Worm (Caenorhabditis elegans): Measurements from ENCODE around the gene F49C12.1.
A peak's percentile ranks its signal among the peaks of the same experiment; 100 is the strongest.

The F49C12.1 gene

DNA sequence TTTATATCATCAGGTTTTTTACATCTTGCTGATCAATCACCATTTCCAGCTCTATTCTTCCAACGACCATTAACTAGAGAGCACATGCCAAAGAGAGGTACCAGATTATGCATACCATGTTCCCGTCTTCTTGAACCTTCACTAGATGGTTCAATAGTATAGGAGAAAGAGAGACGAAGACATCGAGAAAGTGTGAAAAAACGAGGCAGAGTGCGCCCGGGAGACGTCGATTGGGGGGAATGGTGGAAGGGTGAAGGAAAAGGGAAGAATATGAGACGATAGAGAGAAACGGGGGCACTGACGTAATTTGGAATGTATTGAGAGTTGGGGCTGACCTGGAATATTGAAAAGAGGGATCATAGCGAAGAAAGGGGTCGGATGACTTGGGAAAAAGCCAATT lies 28.6 kb downstream of the F49C12.1 start:
- TF ChIP-seq F26F4.8 (GFP tag; conservative IDR thresholded peaks at IDR 0.05) (no peak), zfp-3 (GFP tag; conservative IDR thresholded peaks at IDR 0.05) (no peak), nhr-48 (tag; optimal IDR thresholded peaks at IDR 0.05) (no peak), D1046.2 (GFP tag; IDR thresholded peaks at IDR 0.05) (no peak), lin-1 (GFP tag; IDR thresholded peaks at IDR 0.05) (no peak), snpc-4 (tag; optimal IDR thresholded peaks at IDR 0.05) (no peak), duxl-1 (tag; optimal IDR thresholded peaks at IDR 0.05; ENCODE audit: poor library complexity) (no peak), Y5F2A.4 (GFP tag; optimal IDR thresholded peaks at IDR 0.05) (no peak), mdt-29 (GFP tag; IDR thresholded peaks at IDR 0.05) (no peak), lin-15B (tag; optimal IDR thresholded peaks at IDR 0.05) (no peak), mxl-3 (GFP tag; optimal IDR thresholded peaks at IDR 0.05) (no peak), pqm-1 (tag; optimal IDR thresholded peaks at IDR 0.05) (no peak), F10B5.3 (tag; optimal IDR thresholded peaks at IDR 0.05) (no peak), hlh-30 (tag; optimal IDR thresholded peaks at IDR 0.05; ENCODE audit: insufficient read depth) (no peak), egl-43 (GFP tag; IDR thresholded peaks at IDR 0.05) (no peak), nhr-237 (tag; optimal IDR thresholded peaks at IDR 0.05) (no peak), nhr-102 (tag; optimal IDR thresholded peaks at IDR 0.05) (no peak)

ce11 chrIV:9266464-9266863 lies 29.7 kb downstream of the F49C12.1 start, which contains the start of gene Y11D7A.19:
Gene Y11D7A.19, minus strand, starts transcription at chrIV:9266564.
- no peak for TF ChIP-seq hif-1 (tag; optimal IDR thresholded peaks at IDR 0.05)
- TF ChIP-seq egl-27 (tag; optimal IDR thresholded peaks at IDR 0.05), result no peak
- TF ChIP-seq daf-19 (GFP tag; conservative IDR thresholded peaks at IDR 0.05), result no peak

DNA sequence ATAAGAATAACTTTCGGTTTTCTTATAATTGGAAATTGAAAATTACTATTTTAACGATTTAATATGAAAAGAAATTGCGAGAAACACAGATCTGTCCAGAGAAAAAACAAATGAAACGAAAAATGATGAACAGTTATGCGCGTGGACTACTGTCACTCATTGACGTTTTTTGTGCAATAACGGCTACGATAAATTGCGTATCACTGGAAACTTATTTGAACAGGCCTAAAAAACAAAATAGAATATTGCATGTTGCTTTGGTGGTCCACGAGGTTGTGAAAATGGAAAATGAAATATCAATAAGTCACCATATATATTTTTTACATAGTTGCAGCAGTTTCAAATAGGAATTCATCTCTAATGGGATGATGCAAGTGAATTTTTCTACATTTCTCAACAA lies 31.6 kb downstream of the F49C12.1 start:
- TF ChIP-seq lsy-2 (tag; optimal IDR thresholded peaks at IDR 0.05), result no peak
- no peak for TF ChIP-seq unc-39 (tag; optimal IDR thresholded peaks at IDR 0.05)
- TF ChIP-seq spr-3 (GFP tag; optimal IDR thresholded peaks at IDR 0.05), result no peak
- no peak for TF ChIP-seq rbr-2 (tag; optimal IDR thresholded peaks at IDR 0.05)
- TF ChIP-seq ceh-62 (tag; optimal IDR thresholded peaks at IDR 0.05), result no peak
- no peak for TF ChIP-seq attf-4 (tag; optimal IDR thresholded peaks at IDR 0.05)
- TF ChIP-seq Y48G9A.11 (GFP tag; IDR thresholded peaks at IDR 0.05), result no peak
- no peak for TF ChIP-seq egl-43 (GFP tag; IDR thresholded peaks at IDR 0.05)
- no peak for TF ChIP-seq mdt-29 (GFP tag; IDR thresholded peaks at IDR 0.05)
- no peak for TF ChIP-seq pqm-1 (tag; optimal IDR thresholded peaks at IDR 0.05)
- no peak for TF ChIP-seq F49E8.2 (tag; optimal IDR thresholded peaks at IDR 0.05; ENCODE audit: borderline replicate concordance)

DNA sequence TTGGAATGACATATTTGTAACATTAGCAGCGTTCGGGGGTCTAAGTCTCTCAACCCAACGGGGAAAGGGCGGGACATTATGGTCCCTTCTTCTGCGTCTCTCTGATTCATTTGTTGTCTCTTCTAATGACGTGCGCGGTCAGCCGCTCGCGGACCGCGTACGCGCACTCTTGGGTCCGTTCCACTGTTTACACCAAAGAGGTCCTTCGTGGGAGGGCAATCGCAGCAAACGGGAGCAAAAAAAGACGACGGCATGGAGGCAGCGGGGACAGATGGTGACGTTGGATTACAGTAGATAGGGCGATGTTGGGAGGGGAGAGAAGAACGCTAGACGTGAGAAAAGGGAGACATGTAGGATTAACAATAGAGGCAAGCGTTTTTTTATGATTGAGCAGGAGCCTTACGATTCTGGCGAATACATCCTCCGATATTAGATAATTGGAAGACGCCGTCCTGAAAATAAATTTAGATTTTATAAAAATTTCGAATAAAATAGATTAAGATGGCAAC lies 32.3 kb downstream of the F49C12.1 start, which contains the start of gene flh-1:
Gene flh-1 (minus strand): TSS at position 459 of the 509 bp plus-strand sequence.
- TF ChIP-seq skn-1 (tag; optimal IDR thresholded peaks at IDR 0.05) (no peak), dmd-6 (GFP tag; IDR thresholded peaks at IDR 0.05) (no peak), set-16 (GFP tag; IDR thresholded peaks at IDR 0.05) (0 out of 2 replicates have a peak, but pooled peaks have one; percentile 42), madf-5 (GFP tag; IDR thresholded peaks at IDR 0.05) (0 out of 4 replicates have a peak, but pooled peaks of 1 of the 2 experiments have one; percentile 23), ceh-44 (GFP tag; IDR thresholded peaks at IDR 0.05) (no peak), daf-16 (GFP tag; optimal IDR thresholded peaks at IDR 0.05) (no peak), daf-16 (tag; optimal IDR thresholded peaks at IDR 0.05) (no peak), ceh-32 (tag; optimal IDR thresholded peaks at IDR 0.05; ENCODE audit: poor library complexity) (no peak), egl-43 (GFP tag; IDR thresholded peaks at IDR 0.05) (0 out of 2 replicates have a peak, but pooled peaks have one; percentile 34), Y48G9A.11 (GFP tag; IDR thresholded peaks at IDR 0.05) (no peak)

All from whole organism, L4 larva.